Worm (Caenorhabditis elegans) whole organism, L3 larva: ENCODE data around the gene C16D9.4.

Experiments used
- aly-2 ChIP-seq: fragments of 150-350 bp; optimal IDR thresholded peaks from 2 replicates; lab custom pipeline; 2014; ENCODE audit warnings: missing biosample characterization, missing genetic modification characterization
- ceh-16 ChIP-seq: sonication (generic microtip); optimal IDR thresholded peaks from 2 replicates; lab custom pipeline; 2017; ENCODE audit warnings: missing biosample characterization, missing genetic modification characterization
- daf-12 ChIP-seq: fragments of 150-350 bp; optimal IDR thresholded peaks from 2 replicates; lab custom pipeline; 2014; ENCODE audit warnings: missing biosample characterization, missing genetic modification reagents, missing genetic modification characterization
- egl-27 ChIP-seq: sonication (generic microtip); optimal IDR thresholded peaks from 4 replicates; lab custom pipeline; 2017; ENCODE audit warnings: missing biosample characterization, missing genetic modification reagents, missing genetic modification characterization
- elt-2 ChIP-seq: sonication (generic microtip); optimal IDR thresholded peaks from 2 replicates; lab custom pipeline; 2016; ENCODE audit warnings: missing genetic modification reagents, mild to moderate bottlenecking, missing genetic modification characterization, missing compliant biosample characterization
- elt-3 ChIP-seq, 3 experiments: fragments of 150-350 bp in 1 of 3; sonication (generic microtip) in 2 of 3; optimal IDR thresholded peaks; 2 replicates in 2 of 3; 4 replicates in 1 of 3; lab custom pipeline; 2014 to 2017; ENCODE audit warnings: missing biosample characterization in 3 of 3, missing genetic modification characterization in 3 of 3
- eor-1 ChIP-seq, 2 experiments: fragments of 150-350 bp; optimal IDR thresholded peaks; 2 replicates each; lab custom pipeline; 2014 to 2018; ENCODE audit warnings: missing biosample characterization in 2 of 2, missing genetic modification characterization in 2 of 2
- fkh-10 ChIP-seq: sonication (generic microtip); optimal IDR thresholded peaks from 2 replicates; lab custom pipeline; 2017; ENCODE audit warnings: missing biosample characterization, missing genetic modification reagents, missing genetic modification characterization
- lin-15B ChIP-seq: fragments of 150-350 bp; optimal IDR thresholded peaks from 2 replicates; lab custom pipeline; 2014; ENCODE audit warnings: missing biosample characterization, missing genetic modification characterization
- mdl-1 ChIP-seq: fragments of 150-350 bp; optimal IDR thresholded peaks from 2 replicates; lab custom pipeline; 2014; ENCODE audit warnings: missing biosample characterization, missing genetic modification characterization
- nhr-237 ChIP-seq: fragments of 150-350 bp; optimal IDR thresholded peaks from 2 replicates; lab custom pipeline; 2014; ENCODE audit warnings: missing biosample characterization, missing genetic modification characterization
- nhr-76 ChIP-seq: fragments of 150-350 bp; sonication (generic microtip); optimal IDR thresholded peaks from 5 replicates; lab custom pipeline; 2014; ENCODE audit warnings: missing biosample characterization, missing genetic modification characterization
- snpc-4 ChIP-seq: fragments of 150-350 bp; optimal IDR thresholded peaks from 2 replicates; lab custom pipeline; 2014; ENCODE audit warnings: missing biosample characterization, missing genetic modification characterization
- zag-1 ChIP-seq: fragments of 150-350 bp; optimal IDR thresholded peaks from 2 replicates; lab custom pipeline; 2014; ENCODE audit warnings: missing biosample characterization, missing genetic modification characterization

- TF ChIP-seq mdl-1 = no peak
- TF ChIP-seq elt-2 (tag; lab: Kevin White, UChicago) = peak; percentile 91
- TF ChIP-seq nhr-76 (tag; lab: Kevin White, UChicago) = no peak
- TF ChIP-seq nhr-237 (tag; lab: Kevin White, UChicago) = no peak
- TF ChIP-seq elt-3 (tag; optimal IDR thresholded peaks at IDR 0.05; lab: Kevin White, UChicago) = no peak
- no peak for TF ChIP-seq aly-2 (tag; lab: Kevin White, UChicago)
- no peak for TF ChIP-seq fkh-10 (GFP tag; lab: Kevin White, UChicago)
- no peak for TF ChIP-seq lin-15B (tag; lab: Kevin White, UChicago)
- TF ChIP-seq zag-1 (tag; lab: Kevin White, UChicago) = no peak
- no peak for TF ChIP-seq ceh-16
- TF ChIP-seq eor-1 (tag; optimal IDR thresholded peaks at IDR 0.05; lab: Kevin White, UChicago) = no peak
- TF ChIP-seq snpc-4 (tag; lab: Kevin White, UChicago) = no peak
- no peak for TF ChIP-seq egl-27 (tag; lab: Kevin White, UChicago)
- no peak for TF ChIP-seq daf-12
These were observed 25.6 kb downstream of the C16D9.4 start for ce11 chrV:8217118-8217517.
